Fruit fly (Drosophila melanogaster) whole organism, pupa: ENCODE data around the gene Targ3.
A peak's percentile ranks its signal among the peaks of the same experiment; 100 is the strongest.

Experiments used
- CG10348 ChIP-seq: fragments of 200-800 bp; sonication (Bioruptor generic); IDR thresholded peaks from 2 replicates; pipeline ENCODE4 v1.3.6; 2022; ENCODE audit warnings: missing biosample characterization, missing genetic modification characterization
- CG12605 ChIP-seq: fragments of 200-800 bp; sonication (Bioruptor generic); IDR thresholded peaks from 2 replicates; pipeline ENCODE4 v1.3.6; 2022; ENCODE audit warnings: missing biosample characterization, missing genetic modification characterization
- CG13204 ChIP-seq: fragments of 200-800 bp; sonication (Bioruptor generic); optimal IDR thresholded peaks from 2 replicates; lab custom pipeline; 2018; ENCODE audit warnings: missing biosample characterization, mild to moderate bottlenecking, missing genetic modification characterization, moderate library complexity
- CG14655 ChIP-seq: fragments of 200-800 bp; sonication (Bioruptor generic); optimal IDR thresholded peaks from 3 replicates; lab custom pipeline; 2017; ENCODE audit warnings: mild to moderate bottlenecking, missing biosample characterization, missing genetic modification reagents, missing genetic modification characterization
- CG15710 ChIP-seq: fragments of 200-800 bp; sonication (Bioruptor generic); optimal IDR thresholded peaks from 2 replicates; lab custom pipeline; 2018; ENCODE audit warnings: missing biosample characterization, mild to moderate bottlenecking, missing genetic modification characterization, moderate library complexity
- CG17806 ChIP-seq: fragments of 200-800 bp; sonication (Bioruptor generic); optimal IDR thresholded peaks from 2 replicates; lab custom pipeline; 2018; ENCODE audit warnings: missing biosample characterization, mild to moderate bottlenecking, missing genetic modification characterization, moderate library complexity
- CG32121 ChIP-seq: fragments of 200-800 bp; sonication (Bioruptor generic); IDR thresholded peaks from 2 replicates; pipeline ENCODE4 v1.3.6; 2022; ENCODE audit warnings: missing biosample characterization, missing genetic modification characterization
- CG34367 ChIP-seq: fragments of 200-800 bp; sonication (Bioruptor generic); optimal IDR thresholded peaks from 2 replicates; lab custom pipeline; 2018; ENCODE audit warnings: missing biosample characterization, mild to moderate bottlenecking, missing genetic modification characterization
- CG4496 ChIP-seq: fragments of 200-800 bp; sonication (Bioruptor generic); IDR thresholded peaks from 3 replicates; pipeline ENCODE4 v1.3.6; 2022; ENCODE audit warnings: missing biosample characterization, missing genetic modification characterization
- CG8159 ChIP-seq: fragments of 200-800 bp; sonication (Bioruptor generic); optimal IDR thresholded peaks from 3 replicates; lab custom pipeline; 2018; ENCODE audit warnings: missing biosample characterization, mild to moderate bottlenecking, missing genetic modification characterization, moderate library complexity
- CG8301 ChIP-seq: fragments of 200-800 bp; sonication (Bioruptor generic); optimal IDR thresholded peaks from 2 replicates; lab custom pipeline; 2018; ENCODE audit warnings: missing biosample characterization, mild to moderate bottlenecking, missing genetic modification characterization
- CG9948 ChIP-seq: fragments of 200-800 bp; sonication (Bioruptor generic); optimal IDR thresholded peaks from 2 replicates; lab custom pipeline; 2018; ENCODE audit warnings: missing biosample characterization, mild to moderate bottlenecking, missing genetic modification characterization, moderate library complexity
- D1 ChIP-seq: fragments of 200-800 bp; sonication (Bioruptor generic); optimal IDR thresholded peaks from 2 replicates; lab custom pipeline; 2018; ENCODE audit warnings: missing biosample characterization, mild to moderate bottlenecking, missing genetic modification characterization, moderate library complexity
- EcR ChIP-seq: fragments of 200-800 bp; sonication (Bioruptor generic); optimal IDR thresholded peaks from 3 replicates; lab custom pipeline; 2019; ENCODE audit warnings: missing biosample characterization, missing genetic modification characterization, mild to moderate bottlenecking, moderate library complexity, missing genetic modification reagents
- Ets98B ChIP-seq: fragments of 200-800 bp; sonication (Bioruptor generic); IDR thresholded peaks from 2 replicates; pipeline ENCODE4 v1.3.6; 2022; ENCODE audit warnings: missing biosample characterization, missing genetic modification characterization
- Pif1A ChIP-seq: fragments of 200-800 bp; sonication (Bioruptor generic); optimal IDR thresholded peaks from 3 replicates; lab custom pipeline; 2016; ENCODE audit warnings: missing biosample characterization, missing genetic modification characterization
- Pif1B ChIP-seq: fragments of 200-800 bp; sonication (Bioruptor generic); optimal IDR thresholded peaks from 3 replicates; lab custom pipeline; 2016; ENCODE audit warnings: missing biosample characterization, missing genetic modification characterization
- Snoo ChIP-seq: fragments of 200-800 bp; sonication (Bioruptor generic); optimal IDR thresholded peaks from 3 replicates; lab custom pipeline; 2017; ENCODE audit warnings: missing biosample characterization, mild to moderate bottlenecking, missing genetic modification characterization, inconsistent platforms
- fd96Ca ChIP-seq: fragments of 200-800 bp; sonication (Bioruptor generic); IDR thresholded peaks from 3 replicates; pipeline ENCODE4 v1.3.6; 2022; ENCODE audit warnings: missing biosample characterization, missing genetic modification characterization
- gl ChIP-seq: fragments of 200-800 bp; sonication (Bioruptor generic); optimal IDR thresholded peaks from 2 replicates; lab custom pipeline; 2018; ENCODE audit warnings: missing biosample characterization, mild to moderate bottlenecking, missing genetic modification characterization
- rn ChIP-seq: fragments of 200-800 bp; sonication (Bioruptor generic); IDR thresholded peaks from 2 replicates; pipeline ENCODE4 v1.3.6; 2022; ENCODE audit warnings: missing biosample characterization, missing genetic modification characterization

The Targ3 gene

dm6 chr3L:21219160-21219559 lies 22.5 kb downstream of the Targ3 start:
- TF ChIP-seq fd96Ca (GFP tag; lab: Robert Waterston, UW) (no peak), CG32121 (GFP tag; lab: Robert Waterston, UW) (peak; percentile 41; the same call in 1 of the 2 replicates), CG4496 (GFP tag; lab: Robert Waterston, UW) (peak; percentile 66; the same call in 2 of the 3 replicates)

- TF ChIP-seq Ets98B (GFP tag; lab: Robert Waterston, UW) = no peak
- no peak for TF ChIP-seq CG9948
- TF ChIP-seq CG8301 = no peak
- TF ChIP-seq CG8159 (tag; lab: Kevin White, UChicago) = no peak
- TF ChIP-seq CG4496 (GFP tag; lab: Robert Waterston, UW) = 0 out of 3 replicates have a peak, but pooled peaks have one; percentile 22
- TF ChIP-seq gl (tag; lab: Kevin White, UChicago) = no peak
- TF ChIP-seq, all 21 proteins: peak for 1
Observed at dm6 chr3L:21220100-21220499, 23.5 kb downstream of the Targ3 start, which contains the start of gene CG43219. TSS of gene CG43219 (plus strand) at chr3L:21220400.

- TF ChIP-seq CG17806 (tag; lab: Kevin White, UChicago) (no peak), Snoo (tag; lab: Kevin White, UChicago) (no peak), CG34367 (no peak), CG9948 (peak; percentile 8), CG10348 (no peak), CG32121 (GFP tag; lab: Robert Waterston, UW) (peak; percentile 79), EcR (GFP tag; lab: Kevin White, UChicago) (no peak), D1 (no peak), gl (tag; lab: Kevin White, UChicago) (no peak), CG8159 (tag; lab: Kevin White, UChicago) (no peak), CG4496 (GFP tag; lab: Robert Waterston, UW) (peak; percentile 61; the same call in 1 of the 3 replicates), Ets98B (GFP tag; lab: Robert Waterston, UW) (peak; percentile 52; the same call in 1 of the 2 replicates), rn (GFP tag; lab: Robert Waterston, UW) (no peak), fd96Ca (GFP tag; lab: Robert Waterston, UW) (no peak), CG15710 (tag; lab: Kevin White, UChicago) (no peak), CG8301 (peak; percentile 76), Pif1A (GFP tag; lab: Kevin White, UChicago) (peak; percentile 20), CG14655 (GFP tag; lab: Kevin White, UChicago) (peak; percentile 76), CG13204 (GFP tag; lab: Kevin White, UChicago) (no peak), Pif1B (GFP tag; lab: Kevin White, UChicago) (no peak), CG12605 (GFP tag; lab: Robert Waterston, UW) (no peak)
- TF ChIP-seq, all 21 proteins: peak for 7
Observed at dm6 chr3L:21223268-21223667, 26.6 kb downstream of the Targ3 start.

dm6 chr3L:21224274-21224673 lies 27.6 kb downstream of the Targ3 start:
- TF ChIP-seq CG4496 (GFP tag; lab: Robert Waterston, UW) = no peak; the same call in 2 of the 3 replicates
- peak; percentile 90 for TF ChIP-seq CG8301
- no peak for TF ChIP-seq EcR (GFP tag; lab: Kevin White, UChicago)
- TF ChIP-seq fd96Ca (GFP tag; lab: Robert Waterston, UW) = no peak
- peak; percentile 16 for TF ChIP-seq Pif1A (GFP tag; lab: Kevin White, UChicago)
- peak; percentile 95 for TF ChIP-seq CG14655 (GFP tag; lab: Kevin White, UChicago)
- TF ChIP-seq rn (GFP tag; lab: Robert Waterston, UW) = peak; percentile 25; the same call in 1 of the 2 replicates
- no peak for TF ChIP-seq CG15710 (tag; lab: Kevin White, UChicago)
- no peak for TF ChIP-seq CG10348

- TF ChIP-seq CG34367 (no peak), D1 (no peak), Pif1B (GFP tag; lab: Kevin White, UChicago) (no peak), gl (tag; lab: Kevin White, UChicago) (no peak), CG4496 (GFP tag; lab: Robert Waterston, UW) (peak; percentile 39; the same call in 2 of the 3 replicates), CG8301 (no peak), EcR (GFP tag; lab: Kevin White, UChicago) (peak; percentile 97), Ets98B (GFP tag; lab: Robert Waterston, UW) (peak; percentile 56; the same call in 1 of the 2 replicates), CG13204 (GFP tag; lab: Kevin White, UChicago) (peak; percentile 93), Snoo (tag; lab: Kevin White, UChicago) (peak; percentile 35), CG12605 (GFP tag; lab: Robert Waterston, UW) (peak; percentile 6), CG32121 (GFP tag; lab: Robert Waterston, UW) (peak; percentile 40), CG14655 (GFP tag; lab: Kevin White, UChicago) (no peak), CG15710 (tag; lab: Kevin White, UChicago) (no peak), rn (GFP tag; lab: Robert Waterston, UW) (no peak), CG17806 (tag; lab: Kevin White, UChicago) (no peak), Pif1A (GFP tag; lab: Kevin White, UChicago) (no peak), CG8159 (tag; lab: Kevin White, UChicago) (no peak), fd96Ca (GFP tag; lab: Robert Waterston, UW) (peak; percentile 70; the same call in 2 of the 3 replicates), CG9948 (no peak), CG10348 (no peak)
Observed at dm6 chr3L:21224701-21225223, 28.1 kb downstream of the Targ3 start.

- TF ChIP-seq fd96Ca (GFP tag; lab: Robert Waterston, UW) (0 out of 3 replicates have a peak, but pooled peaks have one; percentile 18), CG4496 (GFP tag; lab: Robert Waterston, UW) (0 out of 3 replicates have a peak, but pooled peaks have one; percentile 8), CG14655 (GFP tag; lab: Kevin White, UChicago) (no peak)
Observed at dm6 chr3L:21225642-21226041, 29.0 kb downstream of the Targ3 start.
